Worm (Caenorhabditis elegans): ENCODE measurements around the gene clec-198.
"Not testable (repeated sequence)": the region's sequence is repeated elsewhere in the genome, so short reads cannot be mapped to it uniquely, and the experiment has no call there.

The clec-198 gene

DNA sequence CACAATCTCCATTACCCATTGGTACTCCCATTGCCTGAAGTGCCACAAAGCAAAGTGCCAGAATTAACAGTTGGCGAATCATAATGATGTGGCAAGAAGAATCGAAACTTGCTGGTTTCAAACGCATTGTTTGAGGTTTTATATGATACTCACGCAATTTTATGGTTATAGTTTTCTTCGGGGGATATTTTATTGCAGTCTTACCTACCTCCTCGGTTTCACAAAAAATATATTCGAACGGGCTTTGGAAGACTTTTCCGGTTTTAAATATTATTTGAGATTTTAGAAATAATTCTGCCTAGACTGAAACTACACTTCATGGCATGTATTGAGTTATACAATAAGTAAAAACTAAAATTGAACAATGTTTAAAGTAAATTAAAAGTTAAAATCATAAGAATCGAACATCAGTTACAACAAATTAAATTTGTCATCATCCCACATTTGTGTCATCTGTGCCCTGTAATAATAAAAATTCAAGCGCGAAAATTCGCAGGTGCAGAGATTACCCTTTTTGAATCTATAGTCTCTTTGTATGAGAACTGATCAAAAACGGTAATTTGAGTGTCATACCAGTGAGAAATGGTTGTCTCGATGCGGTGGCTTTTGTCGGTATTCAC is at the start of gene clec-198, which contains the start of gene clec-197:
clec-198 (plus strand) TSS at position 570 of the 620 bp plus-strand sequence.
clec-197 (minus strand) TSS at position 101 of the 620 bp plus-strand sequence.
- TF ChIP-seq unc-62 (GFP tag; optimal IDR thresholded peaks at IDR 0.05), result no peak

- TF ChIP-seq unc-62 (GFP tag; optimal IDR thresholded peaks at IDR 0.05), result no peak
Observed at ce11 chrIV:17301933-17302332, 45.0 kb upstream of the clec-198 start, which contains the start of gene ifta-2. TSS of gene ifta-2 (minus strand) at chrIV:17302033.

ce11 chrIV:17307223-17307622 is 39.7 kb upstream of the clec-198 start, which contains the start of gene T28F3.8:
TSS of gene T28F3.8 (minus strand) at chrIV:17307323.
- TF ChIP-seq unc-62 (GFP tag; optimal IDR thresholded peaks at IDR 0.05), result not testable (repeated sequence)

ce11 chrIV:17308211-17308610 is 38.8 kb upstream of the clec-198 start, which contains the start of gene T28F3.9:
TSS of gene T28F3.9 (plus strand) at chrIV:17308511.
- TF ChIP-seq unc-62 (GFP tag; optimal IDR thresholded peaks at IDR 0.05), result no peak

ce11 chrIV:17311842-17312241 is 35.1 kb upstream of the clec-198 start, which contains the start of gene snf-9:
TSS of gene snf-9 (plus strand) at chrIV:17312142.
- TF ChIP-seq unc-62 (GFP tag; optimal IDR thresholded peaks at IDR 0.05), result no peak

DNA sequence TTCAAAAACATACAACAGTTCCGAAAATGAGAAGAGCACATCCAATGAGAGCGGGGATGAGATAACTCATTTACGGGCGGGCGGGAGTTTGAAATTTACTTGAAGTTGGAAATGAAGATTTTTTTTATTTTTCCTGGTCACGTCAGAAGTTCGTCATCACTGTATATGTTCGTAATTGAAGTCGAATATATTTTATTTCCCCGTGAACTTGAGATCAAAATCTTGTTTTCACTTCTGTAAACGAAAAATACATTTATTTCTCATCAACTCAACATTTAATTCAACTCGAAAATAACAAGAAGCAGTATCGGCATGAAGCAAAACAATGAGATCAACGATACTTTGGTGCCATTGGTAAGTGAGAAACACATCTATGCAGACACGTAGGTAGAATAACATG is 30.6 kb upstream of the clec-198 start, which contains the start of gene C49C3.20:
C49C3.20 (minus strand) TSS at position 101 of the 400 bp plus-strand sequence.
- TF ChIP-seq unc-62 (GFP tag; optimal IDR thresholded peaks at IDR 0.05), result no peak

DNA sequence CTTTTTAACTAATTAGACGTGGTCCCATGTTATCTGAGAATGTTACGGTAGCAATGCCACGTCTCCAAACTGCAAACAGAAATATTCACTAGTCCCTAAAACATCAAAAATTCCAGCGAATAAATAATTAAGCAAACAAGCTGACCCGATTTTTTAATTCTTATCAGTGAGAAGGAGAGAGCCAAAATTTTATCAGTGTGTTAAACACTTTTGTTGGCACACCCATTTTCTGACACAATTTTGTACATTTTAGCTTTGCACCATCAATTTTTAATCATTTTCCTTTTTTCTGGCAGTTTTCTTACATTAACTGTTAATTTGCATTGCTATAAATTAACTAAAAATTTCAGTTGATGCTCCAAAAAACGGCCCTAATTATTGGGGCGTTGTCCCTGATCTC is 26.5 kb upstream of the clec-198 start, which contains the start of gene C49C3.4:
C49C3.4 (plus strand) TSS at position 351 of the 400 bp plus-strand sequence.
- no peak for TF ChIP-seq unc-62 (GFP tag; optimal IDR thresholded peaks at IDR 0.05)

ce11 chrIV:17328834-17329233 is 18.1 kb upstream of the clec-198 start, which contains the start of gene ceh-88:
TSS of gene ceh-88 (plus strand) at chrIV:17329188.
- TF ChIP-seq unc-62 (GFP tag; optimal IDR thresholded peaks at IDR 0.05), result no peak

ce11 chrIV:17331100-17331577 is 15.8 kb upstream of the clec-198 start, which contains the start of gene C49C3.6:
TSS of gene C49C3.6 (plus strand) at chrIV:17331527.
- TF ChIP-seq unc-62 (GFP tag; optimal IDR thresholded peaks at IDR 0.05), result no peak

- TF ChIP-seq unc-62 (GFP tag; optimal IDR thresholded peaks at IDR 0.05), result no peak
Observed at ce11 chrIV:17332261-17332660, 14.7 kb upstream of the clec-198 start, which contains the start of gene C49C3.7. TSS of gene C49C3.7 (plus strand) at chrIV:17332561.

ce11 chrIV:17333542-17334281 is 13.3 kb upstream of the clec-198 start, which contains the start of gene C49C3.15:
TSS of gene C49C3.15 (plus strand) at chrIV:17334231.
- TF ChIP-seq unc-62 (GFP tag; optimal IDR thresholded peaks at IDR 0.05), result no peak

ce11 chrIV:17335031-17335430 is 11.9 kb upstream of the clec-198 start, which contains the start of gene C49C3.8:
TSS of gene C49C3.8 (plus strand) at chrIV:17335203.
- TF ChIP-seq unc-62 (GFP tag; optimal IDR thresholded peaks at IDR 0.05), result no peak

DNA sequence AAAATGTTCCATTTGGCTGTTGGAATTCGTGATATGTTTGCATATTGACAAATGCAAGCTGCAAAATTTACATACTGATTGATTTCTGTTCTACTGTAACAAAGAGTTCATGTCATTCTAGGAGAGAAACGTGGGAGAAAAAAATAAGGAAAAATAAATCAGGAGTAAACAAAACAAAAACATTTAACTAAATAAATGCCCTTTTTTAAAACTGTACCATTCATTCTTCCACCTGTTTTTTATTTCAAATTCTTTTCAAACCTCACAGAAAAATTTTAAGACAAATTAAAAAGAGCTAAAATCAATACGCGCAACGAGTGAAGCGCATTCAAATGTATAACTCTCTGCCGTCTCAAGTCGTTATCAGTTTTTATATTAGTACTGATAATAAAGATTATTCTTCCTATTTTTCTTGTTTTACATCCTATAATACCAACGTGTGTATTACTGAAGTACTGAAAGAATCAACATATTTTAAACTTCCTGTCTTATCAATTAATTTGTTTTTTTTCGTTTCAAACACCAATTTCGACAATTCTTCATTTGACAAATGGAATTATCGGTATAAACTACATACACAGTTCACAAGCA is 8.0 kb upstream of the clec-198 start, which contains the start of gene C49C3.10:
C49C3.10 (minus strand) TSS at position 51 of the 591 bp plus-strand sequence.
- no peak for TF ChIP-seq unc-62 (GFP tag; optimal IDR thresholded peaks at IDR 0.05)

- no peak for TF ChIP-seq unc-62 (GFP tag; optimal IDR thresholded peaks at IDR 0.05)
Observed at ce11 chrIV:17341033-17341432, 5.9 kb upstream of the clec-198 start.

- TF ChIP-seq unc-62 (GFP tag; optimal IDR thresholded peaks at IDR 0.05), result no peak
Observed at ce11 chrIV:17342179-17342578, 4.8 kb upstream of the clec-198 start, which contains the start of gene C49C3.9. TSS of gene C49C3.9 (minus strand) at chrIV:17342314.
